Comparison of ENCODE assay signal across 1 fruit fly cellular context in the genomic region with DNA sequence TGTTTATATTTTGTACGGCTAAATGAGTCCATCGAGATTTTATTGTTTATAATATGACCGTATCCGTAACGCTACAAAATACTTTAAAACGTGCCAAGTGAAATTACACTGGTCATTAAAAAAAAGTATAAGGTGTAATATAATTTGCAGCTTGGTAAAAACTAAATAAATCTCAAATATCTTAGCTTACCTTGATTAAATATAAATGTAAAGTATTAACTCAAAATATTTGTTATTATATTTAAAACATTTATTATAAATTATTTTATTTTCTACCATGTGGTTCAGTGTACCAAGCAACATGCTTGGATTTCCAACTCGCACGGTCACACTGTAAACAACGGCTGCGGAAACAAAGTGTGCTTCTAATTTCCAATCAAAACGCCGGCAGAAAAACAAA.
TF ChIP-seq lines count a peak whose summit lies in the region.

A gene (minus strand): TSS at position 50 of the 400 bp plus-strand sequence.
A gene (plus strand): TSS at position 324 of the 400 bp plus-strand sequence.

TF ChIP-seq in whole organism, embryonic, 481 proteins besides CTCF, POLR2A, EP300 and RAD21 (continued from another document):
- TF ChIP-seq CG7745 (tag; optimal IDR thresholded peaks at IDR 0.05; lab: Kevin White, UChicago) (peak; percentile 19), CG17361 (GFP tag; IDR thresholded peaks at IDR 0.05; lab: Robert Waterston, UW) (no peak), CG12219 (GFP tag; optimal IDR thresholded peaks at IDR 0.05; lab: Kevin White, UChicago) (peak; percentile 77), CG13123 (GFP tag; optimal IDR thresholded peaks at IDR 0.05; lab: Kevin White, UChicago) (peak; percentile 89), cwo (GFP tag; optimal IDR thresholded peaks at IDR 0.05; lab: Kevin White, UChicago) (peak; percentile 94), nmo (GFP tag; optimal IDR thresholded peaks at IDR 0.05; lab: Kevin White, UChicago) (peak; percentile 99), CG8388 (GFP tag; optimal IDR thresholded peaks at IDR 0.05; lab: Kevin White, UChicago) (peak; percentile 97), cg (GFP tag; optimal IDR thresholded peaks at IDR 0.05; lab: Kevin White, UChicago) (no peak), HLHmδ (GFP tag; optimal IDR thresholded peaks at IDR 0.05; lab: Kevin White, UChicago) (no peak), CG3407 (GFP tag; optimal IDR thresholded peaks at IDR 0.05; lab: Kevin White, UChicago) (peak; percentile 89), CG10209 (GFP tag; optimal IDR thresholded peaks at IDR 0.05; lab: Kevin White, UChicago) (peak; percentile 97), CG43689 (GFP tag; IDR thresholded peaks at IDR 0.05; lab: Robert Waterston, UW) (no peak), chn (GFP tag; optimal IDR thresholded peaks at IDR 0.05; lab: Kevin White, UChicago) (peak; percentile 48), CG3995 (GFP tag; optimal IDR thresholded peaks at IDR 0.05; lab: Kevin White, UChicago) (peak; percentile 34), sc (optimal IDR thresholded peaks at IDR 0.05; lab: Kevin White, UChicago) (no peak), sc (GFP tag; optimal IDR thresholded peaks at IDR 0.05; lab: Kevin White, UChicago) (peak; percentile 88), fd96Cb (tag; optimal IDR thresholded peaks at IDR 0.05; lab: Kevin White, UChicago) (peak; percentile 97), psq (GFP tag; optimal IDR thresholded peaks at IDR 0.05; lab: Kevin White, UChicago) (peak; percentile 87), CG3281 (GFP tag; optimal IDR thresholded peaks at IDR 0.05; lab: Kevin White, UChicago) (peak; percentile 89), CHES-1-like (GFP tag; optimal IDR thresholded peaks at IDR 0.05; lab: Kevin White, UChicago) (peak; percentile 2)
